Worm (Caenorhabditis elegans) whole organism, L4 larva: Measurements from ENCODE around the gene fbxa-220.

Source experiments
- F26F4.8 ChIP-seq: fragments of 200-800 bp; sonication (Bioruptor generic); conservative IDR thresholded peaks from 2 replicates; pipeline ENCODE4 v1.3.6; 2022; ENCODE audit warnings: missing genetic modification characterization, missing compliant biosample characterization
- F37D6.2 ChIP-seq: sonication (generic microtip); optimal IDR thresholded peaks from 2 replicates; lab custom pipeline; 2016; ENCODE audit warnings: mild to moderate bottlenecking, missing genetic modification characterization, missing compliant biosample characterization
- Y48G9A.11 ChIP-seq: fragments of 200-800 bp; sonication (Bioruptor generic); IDR thresholded peaks from 2 replicates; pipeline ENCODE4 v1.3.6; 2022; ENCODE audit warnings: missing genetic modification reagents, missing genetic modification characterization, missing compliant biosample characterization
- Y5F2A.4 ChIP-seq: fragments of 200-800 bp; sonication (Bioruptor generic); optimal IDR thresholded peaks from 2 replicates; lab custom pipeline; 2018; ENCODE audit warnings: mild to moderate bottlenecking, missing genetic modification characterization, missing compliant biosample characterization
- ZK337.2 ChIP-seq: fragments of 200-800 bp; sonication (Bioruptor generic); IDR thresholded peaks from 2 replicates; pipeline ENCODE4 v1.3.6; 2022; ENCODE audit warnings: missing genetic modification reagents, missing genetic modification characterization, missing compliant biosample characterization
- aha-1 ChIP-seq: fragments of 150-350 bp; peaks from one replicate; lab custom pipeline; 2014; ENCODE audit warnings: missing biosample characterization, missing genetic modification characterization
- ama-1 ChIP-seq: fragments of 150-350 bp; optimal IDR thresholded peaks from 2 replicates; lab custom pipeline; 2014; ENCODE audit warnings: inconsistent platforms, mixed read lengths
- arid-1 ChIP-seq: fragments of 200-800 bp; sonication (Bioruptor generic); conservative IDR thresholded peaks from 2 replicates; pipeline ENCODE4 v1.3.6; 2022; ENCODE audit warnings: missing genetic modification reagents, missing genetic modification characterization, missing compliant biosample characterization
- ceh-32 ChIP-seq: sonication (generic microtip); optimal IDR thresholded peaks from 2 replicates; lab custom pipeline; 2016; ENCODE audit warnings: mild to moderate bottlenecking, missing genetic modification characterization, missing compliant biosample characterization; ENCODE audit not compliant: poor library complexity
- ceh-44 ChIP-seq: fragments of 200-800 bp; sonication (Bioruptor generic); IDR thresholded peaks from 2 replicates; pipeline ENCODE4 v1.3.6; 2022; ENCODE audit warnings: missing genetic modification reagents, missing genetic modification characterization, missing compliant biosample characterization
- ceh-82 ChIP-seq: sonication (generic microtip); optimal IDR thresholded peaks from 2 replicates; lab custom pipeline; 2017; ENCODE audit warnings: missing biosample characterization, missing genetic modification characterization
- ces-1 ChIP-seq: fragments of 150-350 bp; sonication (generic microtip); optimal IDR thresholded peaks from 4 replicates; lab custom pipeline; 2014; ENCODE audit warnings: missing biosample characterization, missing genetic modification reagents, missing genetic modification characterization
- daf-8 ChIP-seq: fragments of 200-800 bp; sonication (Bioruptor generic); IDR thresholded peaks from 2 replicates; pipeline ENCODE4 v1.3.6; 2022; ENCODE audit warnings: missing genetic modification characterization, missing compliant biosample characterization
- dve-1 ChIP-seq: sonication (generic microtip); optimal IDR thresholded peaks from 2 replicates; lab custom pipeline; 2017; ENCODE audit warnings: antibody characterized with exemption, mild to moderate bottlenecking, missing genetic modification characterization, missing compliant biosample characterization; ENCODE audit not compliant: insufficient read depth
- egl-27 ChIP-seq: sonication (generic microtip); optimal IDR thresholded peaks from 3 replicates; lab custom pipeline; 2017; ENCODE audit warnings: missing biosample characterization, missing genetic modification reagents, missing genetic modification characterization
- fkh-10 ChIP-seq: fragments of 150-350 bp; optimal IDR thresholded peaks from 2 replicates; lab custom pipeline; 2014; ENCODE audit warnings: missing biosample characterization, missing genetic modification reagents, missing genetic modification characterization
- gei-8 ChIP-seq: fragments of 200-800 bp; sonication (Bioruptor generic); optimal IDR thresholded peaks from 2 replicates; lab custom pipeline; 2018; ENCODE audit warnings: mild to moderate bottlenecking, missing genetic modification characterization, missing compliant biosample characterization
- hlh-11 ChIP-seq: fragments of 200-800 bp; sonication (Bioruptor generic); optimal IDR thresholded peaks from 2 replicates; lab custom pipeline; 2018; ENCODE audit warnings: mild to moderate bottlenecking, missing genetic modification characterization, missing compliant biosample characterization
- hlh-30 ChIP-seq: sonication (generic microtip); optimal IDR thresholded peaks from 2 replicates; lab custom pipeline; 2017; ENCODE audit warnings: antibody characterized with exemption, mild to moderate bottlenecking, missing genetic modification characterization, missing compliant biosample characterization; ENCODE audit not compliant: insufficient read depth
- lin-1 ChIP-seq: fragments of 200-800 bp; sonication (Bioruptor generic); IDR thresholded peaks from 2 replicates; pipeline ENCODE4 v1.3.6; 2022; ENCODE audit warnings: missing genetic modification reagents, missing genetic modification characterization, missing compliant biosample characterization
- lin-15B ChIP-seq: fragments of 150-350 bp; sonication (generic microtip); optimal IDR thresholded peaks from 3 replicates; lab custom pipeline; 2014; ENCODE audit warnings: missing biosample characterization, missing genetic modification characterization
- lin-38 ChIP-seq: fragments of 200-800 bp; sonication (Bioruptor generic); IDR thresholded peaks from 2 replicates; pipeline ENCODE4 v1.3.6; 2022; ENCODE audit warnings: missing genetic modification reagents, missing genetic modification characterization, missing compliant biosample characterization
- lir-3 ChIP-seq: sonication (generic microtip); optimal IDR thresholded peaks from 2 replicates; lab custom pipeline; 2016; ENCODE audit warnings: mild to moderate bottlenecking, missing genetic modification characterization, missing compliant biosample characterization
- madf-9 ChIP-seq: fragments of 200-800 bp; sonication (Bioruptor generic); conservative IDR thresholded peaks from 2 replicates; pipeline ENCODE4 v1.3.6; 2022; ENCODE audit warnings: missing genetic modification reagents, missing genetic modification characterization, missing compliant biosample characterization
- mdl-1 ChIP-seq, 2 experiments: fragments of 150-350 bp in 1 of 2; sonication (generic microtip) in 1 of 2; optimal IDR thresholded peaks; 2 replicates each; lab custom pipeline; 2014 to 2017; ENCODE audit warnings: missing biosample characterization in 2 of 2, missing genetic modification characterization in 2 of 2
- mdt-29 ChIP-seq: fragments of 200-800 bp; sonication (Bioruptor generic); IDR thresholded peaks from 2 replicates; pipeline ENCODE4 v1.3.6; 2022; ENCODE audit warnings: missing genetic modification reagents, missing genetic modification characterization, missing compliant biosample characterization
- mes-2 ChIP-seq: sonication (generic microtip); optimal IDR thresholded peaks from 2 replicates; lab custom pipeline; 2016; ENCODE audit warnings: missing genotype, mild to moderate bottlenecking, missing genetic modification characterization, missing compliant biosample characterization; ENCODE audit not compliant: poor library complexity, severe bottlenecking
- mxl-2 ChIP-seq: fragments of 200-800 bp; sonication (Bioruptor generic); conservative IDR thresholded peaks from 2 replicates; pipeline ENCODE4 v1.3.6; 2022; ENCODE audit warnings: missing genetic modification reagents, missing genetic modification characterization, missing compliant biosample characterization
- mxl-3 ChIP-seq: fragments of 200-800 bp; sonication (Bioruptor generic); optimal IDR thresholded peaks from 2 replicates; lab custom pipeline; 2018; ENCODE audit warnings: mild to moderate bottlenecking, missing genetic modification characterization, missing compliant biosample characterization
- nhr-10 ChIP-seq: fragments of 150-350 bp; optimal IDR thresholded peaks from 2 replicates; lab custom pipeline; 2014; ENCODE audit warnings: missing biosample characterization, missing genetic modification characterization
- nhr-102 ChIP-seq: sonication (generic microtip); optimal IDR thresholded peaks from 2 replicates; lab custom pipeline; 2016; ENCODE audit warnings: mild to moderate bottlenecking, missing genetic modification characterization, moderate library complexity, missing compliant biosample characterization
- nhr-111 ChIP-seq: fragments of 200-800 bp; sonication (Bioruptor generic); optimal IDR thresholded peaks from 2 replicates; lab custom pipeline; 2018; ENCODE audit warnings: mild to moderate bottlenecking, missing genetic modification characterization, missing compliant biosample characterization
- nhr-237 ChIP-seq: sonication (generic microtip); optimal IDR thresholded peaks from 2 replicates; lab custom pipeline; 2017; ENCODE audit warnings: missing biosample characterization, missing genetic modification characterization
- nhr-41 ChIP-seq: fragments of 200-800 bp; sonication (Bioruptor generic); IDR thresholded peaks from 2 replicates; pipeline ENCODE4 v1.3.6; 2022; ENCODE audit warnings: missing genetic modification reagents, missing genetic modification characterization, missing compliant biosample characterization
- nhr-42 ChIP-seq: fragments of 200-800 bp; sonication (Bioruptor generic); IDR thresholded peaks from 2 replicates; pipeline ENCODE4 v1.3.6; 2022; ENCODE audit warnings: missing genetic modification characterization, missing compliant biosample characterization
- pha-4 ChIP-seq, 2 experiments: fragments of 150-350 bp in 1 of 2; fragments of 200-800 bp in 1 of 2; sonication (Bioruptor generic) in 1 of 2; IDR thresholded peaks in 1 of 2; optimal IDR thresholded peaks in 1 of 2; 2 replicates each; pipeline versions ENCODE4 v1.3.6 to Lab custom; 2014 to 2022; ENCODE audit warnings: missing genetic modification characterization in 2 of 2, missing genetic modification reagents in 2 of 2, missing biosample characterization in 1 of 2, missing compliant biosample characterization in 1 of 2
- php-3 ChIP-seq: fragments of 200-800 bp; sonication (Bioruptor generic); IDR thresholded peaks from 2 replicates; pipeline ENCODE4 v1.3.6; 2022; ENCODE audit warnings: missing genetic modification reagents, missing genetic modification characterization, missing compliant biosample characterization
- pqm-1 ChIP-seq: sonication (generic microtip); optimal IDR thresholded peaks from 2 replicates; lab custom pipeline; 2017; ENCODE audit warnings: missing biosample characterization, missing genetic modification characterization
- set-16 ChIP-seq: fragments of 200-800 bp; sonication (Bioruptor generic); IDR thresholded peaks from 2 replicates; pipeline ENCODE4 v1.3.6; 2022; ENCODE audit warnings: missing genetic modification reagents, missing genetic modification characterization, missing compliant biosample characterization
- skn-1 ChIP-seq: fragments of 150-350 bp; optimal IDR thresholded peaks from 2 replicates; lab custom pipeline; 2014; ENCODE audit warnings: missing biosample characterization, missing genetic modification characterization
- snpc-4 ChIP-seq: fragments of 150-350 bp; optimal IDR thresholded peaks from 2 replicates; lab custom pipeline; 2014; ENCODE audit warnings: missing biosample characterization, missing genetic modification characterization
- unc-39 ChIP-seq: sonication (generic microtip); optimal IDR thresholded peaks from 2 replicates; lab custom pipeline; 2017; ENCODE audit warnings: missing biosample characterization, missing genetic modification characterization
- unc-62 ChIP-seq, 3 experiments: fragments of 150-350 bp in 1 of 3; sonication (generic microtip); optimal IDR thresholded peaks in 2 of 3; peaks in 1 of 3; 1 replicate in 1 of 3; 2 replicates in 2 of 3; lab custom pipeline; 2014 to 2017; ENCODE audit warnings: missing biosample characterization in 3 of 3, missing genetic modification characterization in 3 of 3, missing genetic modification reagents in 3 of 3, missing genotype in 1 of 3
- vab-7 ChIP-seq: fragments of 200-800 bp; sonication (Bioruptor generic); IDR thresholded peaks from 2 replicates; pipeline ENCODE4 v1.3.6; 2022; ENCODE audit warnings: missing genetic modification reagents, missing genetic modification characterization, missing compliant biosample characterization
- zfp-3 ChIP-seq: fragments of 200-800 bp; sonication (Bioruptor generic); conservative IDR thresholded peaks from 2 replicates; pipeline ENCODE4 v1.3.6; 2022; ENCODE audit warnings: missing genetic modification reagents, missing genetic modification characterization, missing compliant biosample characterization
- zip-11 ChIP-seq: fragments of 200-800 bp; sonication (Bioruptor generic); IDR thresholded peaks from 2 replicates; pipeline ENCODE4 v1.3.6; 2022; ENCODE audit warnings: missing genetic modification characterization, missing compliant biosample characterization
- ztf-11 ChIP-seq: fragments of 150-350 bp; optimal IDR thresholded peaks from 2 replicates; lab custom pipeline; 2014; ENCODE audit warnings: missing biosample characterization, missing genetic modification characterization

fbxa-220 gene

ce11 chrIII:11465394-11465948, 18.5 kb downstream of the fbxa-220 start (continued):
- no peak for TF ChIP-seq unc-62 (GFP tag; optimal IDR thresholded peaks at IDR 0.05 in 1 of 2; lab: Kevin White, UChicago)
- no peak for TF ChIP-seq unc-62 (tag; optimal IDR thresholded peaks at IDR 0.05; lab: Kevin White, UChicago)
- peak; percentile 8 for TF ChIP-seq snpc-4 (tag; lab: Kevin White, UChicago)
- no peak for TF ChIP-seq nhr-102 (tag; lab: Kevin White, UChicago)
- no peak for TF ChIP-seq egl-27
- TF ChIP-seq skn-1 (tag; lab: Kevin White, UChicago): no peak
- TF ChIP-seq zip-11 (GFP tag; lab: Robert Waterston, UW): no peak
- TF ChIP-seq ceh-32 (tag; lab: Kevin White, UChicago): no peak
- TF ChIP-seq pqm-1: peak; percentile 53
- TF ChIP-seq nhr-42: no peak
- no peak for TF ChIP-seq ceh-44 (GFP tag; lab: Robert Waterston, UW)
- TF ChIP-seq php-3: 0 out of 2 replicates have a peak, but pooled peaks have one; percentile 29
- peak; percentile 80 for TF ChIP-seq aha-1 (tag; lab: Kevin White, UChicago)
- TF ChIP-seq ama-1: no peak
- TF ChIP-seq lin-1: no peak
- TF ChIP-seq zfp-3 (GFP tag; lab: Robert Waterston, UW): no peak
- TF ChIP-seq Y48G9A.11: no peak
- no peak for TF ChIP-seq fkh-10 (GFP tag; lab: Kevin White, UChicago)
- peak; percentile 25 for TF ChIP-seq mes-2 (tag; lab: Kevin White, UChicago)
- TF ChIP-seq lin-15B (tag; lab: Kevin White, UChicago): no peak
- no peak for TF ChIP-seq nhr-111 (GFP tag; lab: Kevin White, UChicago)
- TF ChIP-seq nhr-10 (tag; lab: Kevin White, UChicago): no peak
- no peak for TF ChIP-seq ZK337.2 (GFP tag; lab: Robert Waterston, UW)
- TF ChIP-seq hlh-11 (tag; lab: Kevin White, UChicago): peak; percentile 57
- peak; percentile 51 for TF ChIP-seq dve-1
- TF ChIP-seq pha-4 (GFP tag; IDR thresholded peaks at IDR 0.05; lab: Robert Waterston, UW): peak; percentile 32; the same call in 1 of the 2 replicates
- no peak for TF ChIP-seq pha-4 (tag; optimal IDR thresholded peaks at IDR 0.05; lab: Kevin White, UChicago)
- TF ChIP-seq, all 104 proteins: peak for 15

- TF ChIP-seq ces-1 (no peak), nhr-41 (no peak), lin-15B (tag; lab: Kevin White, UChicago) (peak; percentile 21), mdl-1 (tag; optimal IDR thresholded peaks at IDR 0.05; lab: Kevin White, UChicago) (peak in 1 of 2 experiments; percentile 41), lin-38 (GFP tag; lab: Robert Waterston, UW) (peak; percentile 60), set-16 (peak; percentile 91), Y5F2A.4 (no peak), arid-1 (GFP tag; lab: Robert Waterston, UW) (peak; percentile 20; the same call in 1 of the 2 replicates), skn-1 (tag; lab: Kevin White, UChicago) (no peak), mdt-29 (GFP tag; lab: Robert Waterston, UW) (peak; percentile 66; the same call in 1 of the 2 replicates), madf-9 (no peak), ceh-82 (tag; lab: Kevin White, UChicago) (no peak), zfp-3 (GFP tag; lab: Robert Waterston, UW) (peak; percentile 78; the same call in 1 of the 2 replicates), vab-7 (peak; percentile 62), gei-8 (GFP tag; lab: Kevin White, UChicago) (no peak), dve-1 (peak; percentile 85), hlh-30 (tag; lab: Kevin White, UChicago) (peak; percentile 75), F26F4.8 (no peak), ztf-11 (tag; lab: Kevin White, UChicago) (no peak), unc-39 (tag; lab: Kevin White, UChicago) (no peak), pha-4 (GFP tag; IDR thresholded peaks at IDR 0.05; lab: Robert Waterston, UW) (peak; percentile 62), pha-4 (tag; optimal IDR thresholded peaks at IDR 0.05; lab: Kevin White, UChicago) (no peak), lir-3 (tag; lab: Kevin White, UChicago) (no peak), nhr-237 (tag; lab: Kevin White, UChicago) (no peak), mxl-3 (GFP tag; lab: Kevin White, UChicago) (peak; percentile 73), php-3 (peak; percentile 64), daf-8 (no peak), mxl-2 (GFP tag; lab: Robert Waterston, UW) (no peak), F37D6.2 (tag; lab: Kevin White, UChicago) (no peak), nhr-10 (tag; lab: Kevin White, UChicago) (peak; percentile 8)
Observed at ce11 chrIII:11463726-11464125, 20.3 kb downstream of the fbxa-220 start.
